Worm (Caenorhabditis elegans): Measurements from ENCODE around the gene anp-1.
"Not testable (repeated sequence)": the region's sequence is repeated elsewhere in the genome, so short reads cannot be mapped to it uniquely, and the experiment has no call there.

anp-1 gene

ce11 chrV:12844748-12845147 is 14.5 kb upstream of the anp-1 start:
- TF ChIP-seq him-1 (tag; optimal IDR thresholded peaks at IDR 0.05) (no peak), dao-5 (tag; optimal IDR thresholded peaks at IDR 0.05) (no peak), W03F9.2 (tag; optimal IDR thresholded peaks at IDR 0.05) (no peak)

ce11 chrV:12845247-12845646 is 14.0 kb upstream of the anp-1 start, which contains the start of gene C44H9.6:
TSS of gene C44H9.6 (minus strand) at chrV:12845347.
- TF ChIP-seq dao-5 (tag; optimal IDR thresholded peaks at IDR 0.05) (no peak), him-1 (tag; optimal IDR thresholded peaks at IDR 0.05) (no peak), W03F9.2 (tag; optimal IDR thresholded peaks at IDR 0.05) (no peak)

- TF ChIP-seq dao-5 (tag; optimal IDR thresholded peaks at IDR 0.05) (no peak), him-1 (tag; optimal IDR thresholded peaks at IDR 0.05) (no peak), W03F9.2 (tag; optimal IDR thresholded peaks at IDR 0.05) (no peak)
Observed at ce11 chrV:12849736-12850135, 9.5 kb upstream of the anp-1 start, which contains the start of gene C44H9.5. TSS of gene C44H9.5 (minus strand) at chrV:12849864.

- TF ChIP-seq him-1 (tag; optimal IDR thresholded peaks at IDR 0.05) (no peak), W03F9.2 (tag; optimal IDR thresholded peaks at IDR 0.05) (no peak), dao-5 (tag; optimal IDR thresholded peaks at IDR 0.05) (no peak)
Observed at ce11 chrV:12852355-12852754, 6.9 kb upstream of the anp-1 start.

- TF ChIP-seq him-1 (tag; optimal IDR thresholded peaks at IDR 0.05) (no peak), dao-5 (tag; optimal IDR thresholded peaks at IDR 0.05) (no peak), W03F9.2 (tag; optimal IDR thresholded peaks at IDR 0.05) (no peak)
Observed at ce11 chrV:12854766-12855165, 4.5 kb upstream of the anp-1 start, which contains the start of gene C44H9.7. TSS of gene C44H9.7 (minus strand) at chrV:12854866.

ce11 chrV:12865615-12866014 is 6.4 kb downstream of the anp-1 start, which contains the start of gene T07F10.5:
TSS of gene T07F10.5 (plus strand) at chrV:12865915.
- not testable (repeated sequence) for TF ChIP-seq dao-5, him-1, W03F9.2 (tag; optimal IDR thresholded peaks at IDR 0.05)

ce11 chrV:12867997-12868396 is 8.8 kb downstream of the anp-1 start, which contains the start of gene nspg-1:
TSS of gene nspg-1 (minus strand) at chrV:12868097.
- TF ChIP-seq him-1 (tag; optimal IDR thresholded peaks at IDR 0.05) (no peak), dao-5 (tag; optimal IDR thresholded peaks at IDR 0.05) (no peak), W03F9.2 (tag; optimal IDR thresholded peaks at IDR 0.05) (no peak)

ce11 chrV:12869948-12870347 is 10.7 kb downstream of the anp-1 start, which contains the start of gene T07F10.3:
TSS of gene T07F10.3 (minus strand) at chrV:12870045.
- TF ChIP-seq W03F9.2 (tag; optimal IDR thresholded peaks at IDR 0.05) (peak; percentile 78), him-1 (tag; optimal IDR thresholded peaks at IDR 0.05) (peak; percentile 82), dao-5 (tag; optimal IDR thresholded peaks at IDR 0.05) (no peak)

ce11 chrV:12870740-12871139 is 11.5 kb downstream of the anp-1 start:
- TF ChIP-seq W03F9.2 (tag; optimal IDR thresholded peaks at IDR 0.05) = no peak
- no peak for TF ChIP-seq dao-5 (tag; optimal IDR thresholded peaks at IDR 0.05)
- TF ChIP-seq him-1 (tag; optimal IDR thresholded peaks at IDR 0.05) = no peak

- TF ChIP-seq W03F9.2 (tag; optimal IDR thresholded peaks at IDR 0.05) = no peak
- TF ChIP-seq him-1 (tag; optimal IDR thresholded peaks at IDR 0.05) = no peak
- no peak for TF ChIP-seq dao-5 (tag; optimal IDR thresholded peaks at IDR 0.05)
Observed at ce11 chrV:12871753-12872152, 12.5 kb downstream of the anp-1 start, which contains the start of gene bus-19. TSS of gene bus-19 (plus strand) at chrV:12872053.

- TF ChIP-seq dao-5 (tag; optimal IDR thresholded peaks at IDR 0.05) (no peak), W03F9.2 (tag; optimal IDR thresholded peaks at IDR 0.05) (no peak), him-1 (tag; optimal IDR thresholded peaks at IDR 0.05) (no peak)
Observed at ce11 chrV:12875850-12876249, 16.6 kb downstream of the anp-1 start.

- no peak for TF ChIP-seq dao-5 (tag; optimal IDR thresholded peaks at IDR 0.05)
- TF ChIP-seq W03F9.2 (tag; optimal IDR thresholded peaks at IDR 0.05) = no peak
- no peak for TF ChIP-seq him-1 (tag; optimal IDR thresholded peaks at IDR 0.05)
Observed at ce11 chrV:12876708-12877107, 17.5 kb downstream of the anp-1 start.

ce11 chrV:12877579-12877978 is 18.3 kb downstream of the anp-1 start:
- no peak for TF ChIP-seq him-1 (tag; optimal IDR thresholded peaks at IDR 0.05)
- TF ChIP-seq dao-5 (tag; optimal IDR thresholded peaks at IDR 0.05) = no peak
- no peak for TF ChIP-seq W03F9.2 (tag; optimal IDR thresholded peaks at IDR 0.05)

ce11 chrV:12879349-12879748 is 20.1 kb downstream of the anp-1 start:
- no peak for TF ChIP-seq W03F9.2 (tag; optimal IDR thresholded peaks at IDR 0.05)
- no peak for TF ChIP-seq him-1 (tag; optimal IDR thresholded peaks at IDR 0.05)
- no peak for TF ChIP-seq dao-5 (tag; optimal IDR thresholded peaks at IDR 0.05)

- TF ChIP-seq him-1 (tag; optimal IDR thresholded peaks at IDR 0.05) (no peak), W03F9.2 (tag; optimal IDR thresholded peaks at IDR 0.05) (no peak), dao-5 (tag; optimal IDR thresholded peaks at IDR 0.05) (no peak)
Observed at ce11 chrV:12881396-12881795, 22.2 kb downstream of the anp-1 start.

Data from whole organism, L4/young adult.